Fruit fly (Drosophila melanogaster): Measurements from ENCODE around the gene CG5412.

The CG5412 gene

dm6 chr3R:20555720-20556280 lies 21.1 kb upstream of the CG5412 start (continued):
- TF ChIP-seq CG13287 (GFP tag; IDR thresholded peaks at IDR 0.05; ENCODE audit: partially characterized antibody) (0 out of 2 replicates have a peak, but pooled peaks have one; percentile 12), ssp (GFP tag; IDR thresholded peaks at IDR 0.05) (no peak), CG11093 (GFP tag; IDR thresholded peaks at IDR 0.05) (no peak), CG4328 (GFP tag; optimal IDR thresholded peaks at IDR 0.05) (peak; percentile 90), Hmx (GFP tag; optimal IDR thresholded peaks at IDR 0.05) (no peak), Hey (tag; optimal IDR thresholded peaks at IDR 0.05) (peak; percentile 68), chif (GFP tag; optimal IDR thresholded peaks at IDR 0.05) (no peak), wek (GFP tag; optimal IDR thresholded peaks at IDR 0.05) (peak; percentile 91), abd-A (tag; optimal IDR thresholded peaks at IDR 0.05) (peak; percentile 37), CG31365 (tag; optimal IDR thresholded peaks at IDR 0.05) (no peak), CG33557 (GFP tag; optimal IDR thresholded peaks at IDR 0.05) (peak; percentile 75), luna (GFP tag; optimal IDR thresholded peaks at IDR 0.05) (no peak), Dek (tag; optimal IDR thresholded peaks at IDR 0.05) (no peak), CG32767 (GFP tag; IDR thresholded peaks at IDR 0.05) (no peak), sd (tag; optimal IDR thresholded peaks at IDR 0.05) (peak; percentile 4), CG12236 (GFP tag; optimal IDR thresholded peaks at IDR 0.05) (no peak), ken (GFP tag; IDR thresholded peaks at IDR 0.05) (0 out of 3 replicates have a peak, but pooled peaks have one; percentile 57), gsb-n (tag; optimal IDR thresholded peaks at IDR 0.05) (peak; percentile 8), C15 (GFP tag; IDR thresholded peaks at IDR 0.05) (no peak), mirr (GFP tag; optimal IDR thresholded peaks at IDR 0.05) (peak; percentile 97), CG4707 (GFP tag; optimal IDR thresholded peaks at IDR 0.05) (peak; percentile 46), eve (GFP tag; optimal IDR thresholded peaks at IDR 0.05) (no peak), CG1233 (GFP tag; optimal IDR thresholded peaks at IDR 0.05) (peak; percentile 82), Atf6 (GFP tag; IDR thresholded peaks at IDR 0.05) (no peak), nerfin-1 (tag; optimal IDR thresholded peaks at IDR 0.05) (peak; percentile 69), exex (tag; optimal IDR thresholded peaks at IDR 0.05) (peak; percentile 84), zfh1 (GFP tag; IDR thresholded peaks at IDR 0.05) (no peak), CG31224 (GFP tag; IDR thresholded peaks at IDR 0.05) (no peak), Stat92E (GFP tag; optimal IDR thresholded peaks at IDR 0.05) (peak in 1 of 3 experiments; percentile 37), hkb (optimal IDR thresholded peaks at IDR 0.05) (no peak), hkb (GFP tag; IDR thresholded peaks at IDR 0.05) (peak; percentile 8), Chrac-16 (GFP tag; optimal IDR thresholded peaks at IDR 0.05) (no peak), zen (tag; optimal IDR thresholded peaks at IDR 0.05) (no peak), CG15696 (tag; optimal IDR thresholded peaks at IDR 0.05) (peak; percentile 64), ATbp (GFP tag; optimal IDR thresholded peaks at IDR 0.05) (peak; percentile 73), gcm (GFP tag; optimal IDR thresholded peaks at IDR 0.05) (peak; percentile 43), cg (GFP tag; optimal IDR thresholded peaks at IDR 0.05) (peak; percentile 14), CG5180 (GFP tag; optimal IDR thresholded peaks at IDR 0.05) (peak; percentile 89), ap (GFP tag; IDR thresholded peaks at IDR 0.05) (no peak), Xrp1 (GFP tag; IDR thresholded peaks at IDR 0.05) (peak; percentile 69), dati (GFP tag; IDR thresholded peaks at IDR 0.05) (no peak), CG13894 (tag; optimal IDR thresholded peaks at IDR 0.05) (peak; percentile 73), nmo (GFP tag; optimal IDR thresholded peaks at IDR 0.05) (no peak), sc (optimal IDR thresholded peaks at IDR 0.05) (no peak), sc (GFP tag; optimal IDR thresholded peaks at IDR 0.05) (no peak), Lhr (GFP tag; optimal IDR thresholded peaks at IDR 0.05) (no peak), lmd (GFP tag; IDR thresholded peaks at IDR 0.05) (no peak), CG1603 (tag; optimal IDR thresholded peaks at IDR 0.05) (peak; percentile 56), stc (GFP tag; IDR thresholded peaks at IDR 0.05) (0 out of 2 replicates have a peak, but pooled peaks have one; percentile 8), CG1792 (GFP tag; optimal IDR thresholded peaks at IDR 0.05) (no peak)

Measured in whole organism, embryonic.